Fruit fly (Drosophila melanogaster) whole organism, pupa: Measurements from ENCODE around the gene kkv.
A peak's percentile ranks its signal among the peaks of the same experiment; 100 is the strongest.

ENCODE experiments used
- CG10348 ChIP-seq: fragments of 200-800 bp; sonication (Bioruptor generic); IDR thresholded peaks from 2 replicates; pipeline ENCODE4 v1.3.6; 2022; ENCODE audit warnings: missing biosample characterization, missing genetic modification characterization
- CG12605 ChIP-seq: fragments of 200-800 bp; sonication (Bioruptor generic); IDR thresholded peaks from 2 replicates; pipeline ENCODE4 v1.3.6; 2022; ENCODE audit warnings: missing biosample characterization, missing genetic modification characterization
- CG13204 ChIP-seq: fragments of 200-800 bp; sonication (Bioruptor generic); optimal IDR thresholded peaks from 2 replicates; lab custom pipeline; 2018; ENCODE audit warnings: missing biosample characterization, mild to moderate bottlenecking, missing genetic modification characterization, moderate library complexity
- CG14655 ChIP-seq: fragments of 200-800 bp; sonication (Bioruptor generic); optimal IDR thresholded peaks from 3 replicates; lab custom pipeline; 2017; ENCODE audit warnings: mild to moderate bottlenecking, missing biosample characterization, missing genetic modification reagents, missing genetic modification characterization
- CG15710 ChIP-seq: fragments of 200-800 bp; sonication (Bioruptor generic); optimal IDR thresholded peaks from 2 replicates; lab custom pipeline; 2018; ENCODE audit warnings: missing biosample characterization, mild to moderate bottlenecking, missing genetic modification characterization, moderate library complexity
- CG17806 ChIP-seq: fragments of 200-800 bp; sonication (Bioruptor generic); optimal IDR thresholded peaks from 2 replicates; lab custom pipeline; 2018; ENCODE audit warnings: missing biosample characterization, mild to moderate bottlenecking, missing genetic modification characterization, moderate library complexity
- CG32121 ChIP-seq: fragments of 200-800 bp; sonication (Bioruptor generic); IDR thresholded peaks from 2 replicates; pipeline ENCODE4 v1.3.6; 2022; ENCODE audit warnings: missing biosample characterization, missing genetic modification characterization
- CG34367 ChIP-seq: fragments of 200-800 bp; sonication (Bioruptor generic); optimal IDR thresholded peaks from 2 replicates; lab custom pipeline; 2018; ENCODE audit warnings: missing biosample characterization, mild to moderate bottlenecking, missing genetic modification characterization
- CG4496 ChIP-seq: fragments of 200-800 bp; sonication (Bioruptor generic); IDR thresholded peaks from 3 replicates; pipeline ENCODE4 v1.3.6; 2022; ENCODE audit warnings: missing biosample characterization, missing genetic modification characterization
- CG8159 ChIP-seq: fragments of 200-800 bp; sonication (Bioruptor generic); optimal IDR thresholded peaks from 3 replicates; lab custom pipeline; 2018; ENCODE audit warnings: missing biosample characterization, mild to moderate bottlenecking, missing genetic modification characterization, moderate library complexity
- CG8301 ChIP-seq: fragments of 200-800 bp; sonication (Bioruptor generic); optimal IDR thresholded peaks from 2 replicates; lab custom pipeline; 2018; ENCODE audit warnings: missing biosample characterization, mild to moderate bottlenecking, missing genetic modification characterization
- CG9948 ChIP-seq: fragments of 200-800 bp; sonication (Bioruptor generic); optimal IDR thresholded peaks from 2 replicates; lab custom pipeline; 2018; ENCODE audit warnings: missing biosample characterization, mild to moderate bottlenecking, missing genetic modification characterization, moderate library complexity
- D1 ChIP-seq: fragments of 200-800 bp; sonication (Bioruptor generic); optimal IDR thresholded peaks from 2 replicates; lab custom pipeline; 2018; ENCODE audit warnings: missing biosample characterization, mild to moderate bottlenecking, missing genetic modification characterization, moderate library complexity
- EcR ChIP-seq: fragments of 200-800 bp; sonication (Bioruptor generic); optimal IDR thresholded peaks from 3 replicates; lab custom pipeline; 2019; ENCODE audit warnings: missing biosample characterization, missing genetic modification characterization, mild to moderate bottlenecking, moderate library complexity, missing genetic modification reagents
- Ets98B ChIP-seq: fragments of 200-800 bp; sonication (Bioruptor generic); IDR thresholded peaks from 2 replicates; pipeline ENCODE4 v1.3.6; 2022; ENCODE audit warnings: missing biosample characterization, missing genetic modification characterization
- Pif1A ChIP-seq: fragments of 200-800 bp; sonication (Bioruptor generic); optimal IDR thresholded peaks from 3 replicates; lab custom pipeline; 2016; ENCODE audit warnings: missing biosample characterization, missing genetic modification characterization
- Pif1B ChIP-seq: fragments of 200-800 bp; sonication (Bioruptor generic); optimal IDR thresholded peaks from 3 replicates; lab custom pipeline; 2016; ENCODE audit warnings: missing biosample characterization, missing genetic modification characterization
- Snoo ChIP-seq: fragments of 200-800 bp; sonication (Bioruptor generic); optimal IDR thresholded peaks from 3 replicates; lab custom pipeline; 2017; ENCODE audit warnings: missing biosample characterization, mild to moderate bottlenecking, missing genetic modification characterization, inconsistent platforms
- fd96Ca ChIP-seq: fragments of 200-800 bp; sonication (Bioruptor generic); IDR thresholded peaks from 3 replicates; pipeline ENCODE4 v1.3.6; 2022; ENCODE audit warnings: missing biosample characterization, missing genetic modification characterization
- gl ChIP-seq: fragments of 200-800 bp; sonication (Bioruptor generic); optimal IDR thresholded peaks from 2 replicates; lab custom pipeline; 2018; ENCODE audit warnings: missing biosample characterization, mild to moderate bottlenecking, missing genetic modification characterization
- rn ChIP-seq: fragments of 200-800 bp; sonication (Bioruptor generic); IDR thresholded peaks from 2 replicates; pipeline ENCODE4 v1.3.6; 2022; ENCODE audit warnings: missing biosample characterization, missing genetic modification characterization

The kkv gene

dm6 chr3R:5390095-5390663 is 2.5 kb downstream of the kkv start:
- TF ChIP-seq CG13204 (GFP tag; lab: Kevin White, UChicago) (peak; percentile 40), EcR (peak; percentile 82), gl (tag; lab: Kevin White, UChicago) (no peak), CG10348 (GFP tag; lab: Robert Waterston, UW) (0 out of 2 replicates have a peak, but pooled peaks have one; percentile 21), CG9948 (tag; lab: Kevin White, UChicago) (no peak)
- TF ChIP-seq, all 21 proteins: peak for 3

dm6 chr3R:5389435-5389834 is 3.2 kb downstream of the kkv start:
- no peak for TF ChIP-seq Pif1A (GFP tag; lab: Kevin White, UChicago)
- peak; percentile 67 for TF ChIP-seq CG9948 (tag; lab: Kevin White, UChicago)
- no peak for TF ChIP-seq EcR
- TF ChIP-seq CG14655 = peak; percentile 65
- no peak for TF ChIP-seq CG4496 (GFP tag; lab: Robert Waterston, UW)
- no peak for TF ChIP-seq rn (GFP tag; lab: Robert Waterston, UW)
- no peak for TF ChIP-seq CG13204 (GFP tag; lab: Kevin White, UChicago)
- TF ChIP-seq fd96Ca (GFP tag; lab: Robert Waterston, UW) = no peak
- no peak for TF ChIP-seq Ets98B (GFP tag; lab: Robert Waterston, UW)
- TF ChIP-seq CG8301 = peak; percentile 42
- TF ChIP-seq CG8159 (tag; lab: Kevin White, UChicago) = peak; percentile 42
- no peak for TF ChIP-seq D1 (tag; lab: Kevin White, UChicago)
- no peak for TF ChIP-seq CG10348 (GFP tag; lab: Robert Waterston, UW)
- no peak for TF ChIP-seq gl (tag; lab: Kevin White, UChicago)
- no peak for TF ChIP-seq CG32121 (GFP tag; lab: Robert Waterston, UW)
- TF ChIP-seq CG12605 (GFP tag; lab: Robert Waterston, UW) = no peak
- TF ChIP-seq CG34367 (tag; lab: Kevin White, UChicago) = peak; percentile 4
- TF ChIP-seq Pif1B (GFP tag; lab: Kevin White, UChicago) = no peak
- TF ChIP-seq CG17806 (tag; lab: Kevin White, UChicago) = peak; percentile 52
- TF ChIP-seq CG15710 (tag; lab: Kevin White, UChicago) = peak; percentile 6
- no peak for TF ChIP-seq Snoo

DNA sequence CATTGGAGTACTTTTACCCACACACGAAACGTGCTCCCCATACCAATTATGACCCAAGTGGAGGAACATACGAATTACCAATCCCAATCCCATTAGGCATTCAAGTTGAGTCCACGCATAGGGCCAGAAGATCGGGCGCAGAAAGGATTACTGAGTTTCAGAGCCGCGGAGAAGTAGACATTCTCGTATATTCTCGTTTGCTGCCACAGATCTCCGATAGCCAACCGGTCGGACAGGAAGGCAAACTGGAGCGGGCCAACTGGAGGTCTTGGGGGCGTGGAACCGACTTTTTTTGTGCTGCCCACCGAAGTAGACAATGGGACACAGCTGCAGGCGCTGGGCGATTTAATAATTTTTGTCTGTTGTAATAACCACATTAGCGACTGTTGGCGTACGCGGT is 3.6 kb downstream of the kkv start:
- TF ChIP-seq CG34367 (tag; lab: Kevin White, UChicago) (no peak), CG12605 (GFP tag; lab: Robert Waterston, UW) (no peak), Pif1A (GFP tag; lab: Kevin White, UChicago) (no peak), CG13204 (GFP tag; lab: Kevin White, UChicago) (peak; percentile 17), CG32121 (GFP tag; lab: Robert Waterston, UW) (no peak), CG4496 (GFP tag; lab: Robert Waterston, UW) (no peak), CG15710 (tag; lab: Kevin White, UChicago) (no peak), D1 (tag; lab: Kevin White, UChicago) (no peak), EcR (peak; percentile 79), CG9948 (tag; lab: Kevin White, UChicago) (no peak), fd96Ca (GFP tag; lab: Robert Waterston, UW) (no peak), CG8301 (no peak)

DNA sequence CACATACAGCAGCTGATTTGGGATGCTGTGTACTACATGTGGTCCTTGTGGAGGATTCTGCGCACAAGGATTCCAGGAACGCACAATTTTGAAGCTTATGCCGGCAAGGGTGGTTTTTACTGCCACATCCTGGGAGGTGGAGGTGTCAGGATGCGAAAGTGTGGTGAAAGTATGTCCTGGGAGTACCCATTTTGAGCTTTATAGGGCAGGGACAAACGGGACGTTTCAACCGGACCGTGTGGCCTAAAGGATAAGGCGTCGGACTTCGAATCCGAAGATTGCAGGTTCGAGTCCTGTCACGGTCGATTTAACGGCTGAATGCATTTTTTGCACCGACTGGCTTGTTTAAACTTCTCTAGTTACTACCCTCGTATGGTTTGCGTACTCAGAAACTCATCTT is 4.7 kb downstream of the kkv start:
- TF ChIP-seq CG4496 (GFP tag; lab: Robert Waterston, UW) = no peak
- no peak for TF ChIP-seq CG15710 (tag; lab: Kevin White, UChicago)
- TF ChIP-seq D1 (tag; lab: Kevin White, UChicago) = no peak
- no peak for TF ChIP-seq CG17806 (tag; lab: Kevin White, UChicago)
- no peak for TF ChIP-seq gl (tag; lab: Kevin White, UChicago)
- no peak for TF ChIP-seq CG8301
- TF ChIP-seq fd96Ca (GFP tag; lab: Robert Waterston, UW) = no peak
- no peak for TF ChIP-seq Pif1B (GFP tag; lab: Kevin White, UChicago)
- TF ChIP-seq CG8159 (tag; lab: Kevin White, UChicago) = no peak
- TF ChIP-seq EcR = no peak
- TF ChIP-seq CG10348 (GFP tag; lab: Robert Waterston, UW) = no peak
- no peak for TF ChIP-seq rn (GFP tag; lab: Robert Waterston, UW)
- TF ChIP-seq Pif1A (GFP tag; lab: Kevin White, UChicago) = no peak
- TF ChIP-seq Snoo = no peak
- TF ChIP-seq CG12605 (GFP tag; lab: Robert Waterston, UW) = no peak
- no peak for TF ChIP-seq CG13204 (GFP tag; lab: Kevin White, UChicago)
- TF ChIP-seq Ets98B (GFP tag; lab: Robert Waterston, UW) = no peak
- no peak for TF ChIP-seq CG32121 (GFP tag; lab: Robert Waterston, UW)
- no peak for TF ChIP-seq CG9948 (tag; lab: Kevin White, UChicago)

DNA sequence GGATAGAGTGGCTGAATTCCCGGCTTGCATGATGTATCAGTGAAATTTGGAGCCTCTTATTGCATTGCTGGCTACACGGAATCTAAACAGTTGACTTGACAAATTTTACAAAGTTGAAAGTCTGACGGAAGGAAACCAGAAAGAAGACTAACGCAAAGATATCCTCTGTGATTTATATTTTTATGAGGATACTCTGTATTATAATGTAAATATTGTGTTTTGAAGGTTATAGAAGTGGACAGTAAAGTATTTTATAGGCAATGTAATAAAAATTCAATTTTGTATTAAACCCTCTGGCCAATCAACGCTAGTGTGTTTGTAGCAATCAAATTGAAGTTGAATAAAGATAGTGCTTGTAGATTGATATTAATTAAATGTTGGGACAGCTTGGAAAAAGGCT is 5.1 kb downstream of the kkv start, which contains the start of gene CG14668:
Gene CG14668, minus strand, starts transcription at position 101 of the 400 bp plus-strand sequence.
- TF ChIP-seq CG15710 (tag; lab: Kevin White, UChicago) (no peak), CG8159 (tag; lab: Kevin White, UChicago) (no peak), CG8301 (no peak), Pif1B (GFP tag; lab: Kevin White, UChicago) (no peak), Pif1A (GFP tag; lab: Kevin White, UChicago) (no peak), CG9948 (tag; lab: Kevin White, UChicago) (no peak), rn (GFP tag; lab: Robert Waterston, UW) (no peak), Ets98B (GFP tag; lab: Robert Waterston, UW) (no peak), CG4496 (GFP tag; lab: Robert Waterston, UW) (no peak), D1 (tag; lab: Kevin White, UChicago) (no peak), EcR (no peak), CG12605 (GFP tag; lab: Robert Waterston, UW) (no peak), CG10348 (GFP tag; lab: Robert Waterston, UW) (no peak), CG32121 (GFP tag; lab: Robert Waterston, UW) (no peak), CG13204 (GFP tag; lab: Kevin White, UChicago) (no peak), CG14655 (no peak), gl (tag; lab: Kevin White, UChicago) (no peak)
